Worm (Caenorhabditis elegans) whole organism, L3 larva: Measurements from ENCODE around the gene herd-1.

Experiments used
- ceh-82 ChIP-seq: fragments of 150-350 bp; optimal IDR thresholded peaks from 2 replicates; lab custom pipeline; 2014; ENCODE audit warnings: missing biosample characterization, missing genetic modification characterization
- elt-3 ChIP-seq, 3 experiments: fragments of 150-350 bp in 1 of 3; sonication (generic microtip) in 2 of 3; optimal IDR thresholded peaks; 2 replicates in 2 of 3; 4 replicates in 1 of 3; lab custom pipeline; 2014 to 2017; ENCODE audit warnings: missing biosample characterization in 3 of 3, missing genetic modification characterization in 3 of 3
- fkh-10 ChIP-seq: sonication (generic microtip); optimal IDR thresholded peaks from 2 replicates; lab custom pipeline; 2017; ENCODE audit warnings: missing biosample characterization, missing genetic modification reagents, missing genetic modification characterization
- hmg-11 ChIP-seq: sonication (generic microtip); optimal IDR thresholded peaks from 2 replicates; lab custom pipeline; 2016; ENCODE audit warnings: missing genetic modification characterization, missing compliant biosample characterization
- nhr-11 ChIP-seq: fragments of 150-350 bp; optimal IDR thresholded peaks from 2 replicates; lab custom pipeline; 2014; ENCODE audit warnings: missing biosample characterization, missing genetic modification characterization
- nhr-12 ChIP-seq: fragments of 150-350 bp; optimal IDR thresholded peaks from 2 replicates; lab custom pipeline; 2014; ENCODE audit warnings: missing biosample characterization, missing genetic modification characterization
- nhr-237 ChIP-seq: fragments of 150-350 bp; optimal IDR thresholded peaks from 2 replicates; lab custom pipeline; 2014; ENCODE audit warnings: missing biosample characterization, missing genetic modification characterization
- tbx-2 ChIP-seq: sonication (generic microtip); optimal IDR thresholded peaks from 2 replicates; lab custom pipeline; 2016; ENCODE audit warnings: mild to moderate bottlenecking, missing genetic modification characterization, missing compliant biosample characterization
- unc-62 ChIP-seq: fragments of 150-350 bp; sonication (generic microtip); optimal IDR thresholded peaks from 4 replicates; lab custom pipeline; 2014; ENCODE audit warnings: missing biosample characterization, missing genetic modification reagents, missing genetic modification characterization
- zag-1 ChIP-seq: fragments of 150-350 bp; optimal IDR thresholded peaks from 2 replicates; lab custom pipeline; 2014; ENCODE audit warnings: missing biosample characterization, missing genetic modification characterization

DNA sequence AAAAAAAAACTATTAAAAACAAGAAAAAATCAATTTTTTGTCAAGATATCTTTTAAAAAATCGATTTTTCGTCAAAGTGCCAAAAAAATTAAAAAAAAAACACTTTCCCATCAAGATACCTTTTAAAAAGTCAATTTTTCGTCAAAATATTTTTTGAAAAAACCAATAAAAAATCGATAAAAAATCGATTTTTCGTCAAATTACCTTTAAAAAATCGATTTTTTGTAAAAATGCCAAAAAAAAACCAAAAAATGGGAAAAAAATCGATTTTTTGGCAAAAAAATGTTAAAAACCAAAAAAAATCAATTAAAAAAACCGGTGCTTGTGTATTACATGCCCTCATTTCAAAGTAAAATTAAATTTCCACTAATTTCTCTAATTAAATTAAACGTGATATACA, 21.3 kb downstream of the herd-1 start:
- TF ChIP-seq nhr-12 (tag; lab: Kevin White, UChicago): no peak
- TF ChIP-seq hmg-11 (tag; lab: Kevin White, UChicago): no peak
- TF ChIP-seq unc-62: no peak
- TF ChIP-seq fkh-10: no peak
- no peak for TF ChIP-seq nhr-237 (tag; lab: Kevin White, UChicago)
- TF ChIP-seq nhr-11 (tag; lab: Kevin White, UChicago): no peak
- no peak for TF ChIP-seq ceh-82
- no peak for TF ChIP-seq tbx-2
- TF ChIP-seq elt-3 (tag; optimal IDR thresholded peaks at IDR 0.05; lab: Kevin White, UChicago): no peak
- no peak for TF ChIP-seq zag-1 (tag; lab: Kevin White, UChicago)
